Worm (Caenorhabditis elegans) whole organism, L4 larva: ENCODE data around the gene srz-97.

ENCODE experiments used
- Y5F2A.4 ChIP-seq: fragments of 200-800 bp; sonication (Bioruptor generic); optimal IDR thresholded peaks from 2 replicates; lab custom pipeline; 2018; ENCODE audit warnings: mild to moderate bottlenecking, missing genetic modification characterization, missing compliant biosample characterization
- ZK337.2 ChIP-seq: fragments of 200-800 bp; sonication (Bioruptor generic); IDR thresholded peaks from 2 replicates; pipeline ENCODE4 v1.3.6; 2022; ENCODE audit warnings: missing genetic modification reagents, missing genetic modification characterization, missing compliant biosample characterization
- dpl-1 ChIP-seq: fragments of 150-350 bp; optimal IDR thresholded peaks from 2 replicates; lab custom pipeline; 2014; ENCODE audit warnings: missing biosample characterization, missing genetic modification reagents, missing genetic modification characterization
- nhr-102 ChIP-seq: sonication (generic microtip); optimal IDR thresholded peaks from 2 replicates; lab custom pipeline; 2016; ENCODE audit warnings: mild to moderate bottlenecking, missing genetic modification characterization, moderate library complexity, missing compliant biosample characterization
- pqm-1 ChIP-seq: sonication (generic microtip); optimal IDR thresholded peaks from 2 replicates; lab custom pipeline; 2017; ENCODE audit warnings: missing biosample characterization, missing genetic modification characterization
- unc-62 ChIP-seq, 3 experiments: fragments of 150-350 bp in 1 of 3; sonication (generic microtip); optimal IDR thresholded peaks in 2 of 3; peaks in 1 of 3; 1 replicate in 1 of 3; 2 replicates in 2 of 3; lab custom pipeline; 2014 to 2017; ENCODE audit warnings: missing biosample characterization in 3 of 3, missing genetic modification characterization in 3 of 3, missing genetic modification reagents in 3 of 3, missing genotype in 1 of 3

- no peak for TF ChIP-seq Y5F2A.4 (GFP tag; lab: Kevin White, UChicago)
- no peak for TF ChIP-seq dpl-1 (GFP tag; lab: Kevin White, UChicago)
- TF ChIP-seq nhr-102 (tag; lab: Kevin White, UChicago) = no peak
- no peak for TF ChIP-seq unc-62 (GFP tag; optimal IDR thresholded peaks at IDR 0.05 in 1 of 2; lab: Kevin White, UChicago)
- TF ChIP-seq unc-62 (tag; optimal IDR thresholded peaks at IDR 0.05; lab: Kevin White, UChicago) = no peak
- TF ChIP-seq ZK337.2 (GFP tag; lab: Robert Waterston, UW) = no peak
- no peak for TF ChIP-seq pqm-1
These were observed 12.5 kb upstream of the srz-97 start for ce11 chrV:14480533-14480932.
